Fruit fly (Drosophila melanogaster) whole organism, prepupa: ENCODE results near the gene aurA.

Experiments used
- Blimp-1 ChIP-seq: fragments of 200-800 bp; sonication (Bioruptor generic); optimal IDR thresholded peaks from 3 replicates; lab custom pipeline; 2017; ENCODE audit warnings: missing biosample characterization, missing genetic modification characterization, mild to moderate bottlenecking, moderate library complexity, missing genetic modification reagents
- CG10631 ChIP-seq: fragments of 200-800 bp; sonication (Bioruptor generic); optimal IDR thresholded peaks from 2 replicates; lab custom pipeline; 2016; ENCODE audit warnings: missing biosample characterization, missing genetic modification characterization
- CG11294 ChIP-seq: fragments of 200-800 bp; sonication (Bioruptor generic); IDR thresholded peaks from 2 replicates; pipeline ENCODE4 v1.3.6; 2022; ENCODE audit warnings: missing biosample characterization, missing genetic modification characterization
- CG11762 ChIP-seq: fragments of 200-800 bp; sonication (Bioruptor generic); optimal IDR thresholded peaks from 3 replicates; lab custom pipeline; 2016; ENCODE audit warnings: missing biosample characterization, missing genetic modification characterization; ENCODE audit not compliant: insufficient read depth
- CG15336 ChIP-seq: fragments of 200-800 bp; sonication (Bioruptor generic); IDR thresholded peaks from 2 replicates; pipeline ENCODE4 v1.3.6; 2022; ENCODE audit warnings: missing biosample characterization, missing genetic modification characterization
- CG1621 ChIP-seq: fragments of 200-800 bp; sonication (Bioruptor generic); optimal IDR thresholded peaks from 3 replicates; lab custom pipeline; 2018; ENCODE audit warnings: missing biosample characterization, mild to moderate bottlenecking, missing genetic modification characterization
- CG16779 ChIP-seq: fragments of 200-800 bp; sonication (Bioruptor generic); optimal IDR thresholded peaks from 3 replicates; lab custom pipeline; 2017; ENCODE audit warnings: missing biosample characterization, mild to moderate bottlenecking, missing genetic modification characterization
- CG32006 ChIP-seq: fragments of 200-800 bp; sonication (Bioruptor generic); optimal IDR thresholded peaks from 3 replicates; lab custom pipeline; 2017; ENCODE audit warnings: missing biosample characterization, mild to moderate bottlenecking, missing genetic modification characterization
- CG34406 ChIP-seq: fragments of 200-800 bp; sonication (Bioruptor generic); optimal IDR thresholded peaks from 3 replicates; lab custom pipeline; 2016; ENCODE audit warnings: missing biosample characterization, missing genetic modification characterization
- CG3919 ChIP-seq: fragments of 200-800 bp; sonication (Bioruptor generic); optimal IDR thresholded peaks from 3 replicates; lab custom pipeline; 2016; ENCODE audit warnings: missing biosample characterization, missing genetic modification characterization
- CG6163 ChIP-seq: fragments of 200-800 bp; sonication (Bioruptor generic); IDR thresholded peaks from 3 replicates; pipeline ENCODE4 v1.3.6; 2022; ENCODE audit warnings: missing biosample characterization, missing genetic modification characterization
- CG6276 ChIP-seq: fragments of 200-800 bp; sonication (Bioruptor generic); optimal IDR thresholded peaks from 2 replicates; lab custom pipeline; 2017; ENCODE audit warnings: missing biosample characterization, mild to moderate bottlenecking, missing genetic modification characterization
- CG6792 ChIP-seq: fragments of 200-800 bp; sonication (Bioruptor generic); optimal IDR thresholded peaks from 3 replicates; lab custom pipeline; 2016; ENCODE audit warnings: missing biosample characterization, missing genetic modification characterization
- CG6808 ChIP-seq: fragments of 200-800 bp; sonication (Bioruptor generic); optimal IDR thresholded peaks from 3 replicates; lab custom pipeline; 2017; ENCODE audit warnings: missing biosample characterization, missing genetic modification characterization, mild to moderate bottlenecking, moderate library complexity, missing genetic modification reagents
- CG7368 ChIP-seq: fragments of 200-800 bp; sonication (Bioruptor generic); optimal IDR thresholded peaks from 3 replicates; lab custom pipeline; 2016; ENCODE audit warnings: missing biosample characterization, missing genetic modification characterization
- CG8119 ChIP-seq: fragments of 200-800 bp; sonication (Bioruptor generic); IDR thresholded peaks from 3 replicates; pipeline ENCODE4 v1.3.6; 2022; ENCODE audit warnings: missing biosample characterization, missing genetic modification characterization
- CG8319 ChIP-seq: fragments of 200-800 bp; sonication (Bioruptor generic); optimal IDR thresholded peaks from 3 replicates; lab custom pipeline; 2016; ENCODE audit warnings: missing biosample characterization, missing genetic modification characterization
- CG8632 ChIP-seq: fragments of 200-800 bp; sonication (Bioruptor generic); optimal IDR thresholded peaks from 3 replicates; lab custom pipeline; 2016; ENCODE audit warnings: missing biosample characterization, missing genetic modification characterization
- CG9139 ChIP-seq: fragments of 200-800 bp; sonication (Bioruptor generic); optimal IDR thresholded peaks from 3 replicates; lab custom pipeline; 2017; ENCODE audit warnings: missing biosample characterization, mild to moderate bottlenecking, missing genetic modification characterization
- Eip75B ChIP-seq: fragments of 200-800 bp; sonication (Bioruptor generic); optimal IDR thresholded peaks from 3 replicates; lab custom pipeline; 2016; ENCODE audit warnings: missing biosample characterization, missing genetic modification characterization
- Eip78C ChIP-seq: fragments of 200-800 bp; sonication (Bioruptor generic); peaks from one replicate; lab custom pipeline; 2016; ENCODE audit warnings: missing biosample characterization, missing genetic modification characterization
- Eip93F ChIP-seq: fragments of 200-800 bp; sonication (Bioruptor generic); optimal IDR thresholded peaks from 2 replicates; lab custom pipeline; 2016; ENCODE audit warnings: missing biosample characterization, mild to moderate bottlenecking, missing genetic modification characterization
- Ets21C ChIP-seq: fragments of 200-800 bp; sonication (Bioruptor generic); optimal IDR thresholded peaks from 3 replicates; lab custom pipeline; 2016; ENCODE audit warnings: missing biosample characterization, missing genetic modification characterization
- Gug ChIP-seq: fragments of 200-800 bp; sonication (Bioruptor generic); IDR thresholded peaks from 2 replicates; pipeline ENCODE4 v1.3.6; 2022; ENCODE audit warnings: missing biosample characterization, missing genetic modification characterization
- Hr38 ChIP-seq: sonication (Bioruptor generic); optimal IDR thresholded peaks from 2 replicates; lab custom pipeline; 2016; ENCODE audit warnings: missing biosample characterization, missing genetic modification characterization
- Hr39 ChIP-seq: fragments of 200-800 bp; sonication (Bioruptor generic); optimal IDR thresholded peaks from 2 replicates; lab custom pipeline; 2016; ENCODE audit warnings: missing biosample characterization, missing genetic modification characterization
- Hr4 ChIP-seq: fragments of 200-800 bp; sonication (Bioruptor generic); optimal IDR thresholded peaks from 3 replicates; lab custom pipeline; 2016; ENCODE audit warnings: missing biosample characterization, missing genetic modification characterization
- Lpt ChIP-seq: fragments of 200-800 bp; sonication (Bioruptor generic); optimal IDR thresholded peaks from 3 replicates; lab custom pipeline; 2016; ENCODE audit warnings: missing biosample characterization, missing genetic modification characterization
- OdsH ChIP-seq: fragments of 200-800 bp; sonication (Bioruptor generic); optimal IDR thresholded peaks from 3 replicates; lab custom pipeline; 2016; ENCODE audit warnings: missing biosample characterization, missing genetic modification characterization
- Smox ChIP-seq: fragments of 200-800 bp; sonication (Bioruptor generic); optimal IDR thresholded peaks from 3 replicates; lab custom pipeline; 2016; ENCODE audit warnings: missing biosample characterization, missing genetic modification characterization
- Sox14 ChIP-seq: fragments of 200-800 bp; sonication (Bioruptor generic); optimal IDR thresholded peaks from 3 replicates; lab custom pipeline; 2016; ENCODE audit warnings: missing biosample characterization, missing genetic modification characterization
- Sox15 ChIP-seq: fragments of 200-800 bp; sonication (Bioruptor generic); optimal IDR thresholded peaks from 3 replicates; lab custom pipeline; 2016; ENCODE audit warnings: missing biosample characterization, missing genetic modification characterization
- acj6 ChIP-seq: fragments of 200-800 bp; sonication (Bioruptor generic); optimal IDR thresholded peaks from 3 replicates; lab custom pipeline; 2016; ENCODE audit warnings: missing biosample characterization, missing genetic modification characterization
- cyc ChIP-seq: fragments of 200-800 bp; sonication (Bioruptor generic); optimal IDR thresholded peaks from 3 replicates; lab custom pipeline; 2016; ENCODE audit warnings: missing biosample characterization, missing genetic modification characterization
- dac ChIP-seq: fragments of 200-800 bp; sonication (Bioruptor generic); optimal IDR thresholded peaks from 2 replicates; lab custom pipeline; 2017; ENCODE audit warnings: missing biosample characterization, mild to moderate bottlenecking, missing genetic modification characterization
- dsx ChIP-seq: fragments of 200-800 bp; optimal IDR thresholded peaks from 3 replicates; lab custom pipeline; 2019; ENCODE audit warnings: missing biosample characterization, mild to moderate bottlenecking, missing genetic modification characterization, moderate library complexity; ENCODE audit not compliant: poor library complexity, severe bottlenecking
- eg ChIP-seq: fragments of 200-800 bp; sonication (Bioruptor generic); IDR thresholded peaks from 3 replicates; pipeline ENCODE4 v1.3.6; 2022; ENCODE audit warnings: missing biosample characterization, missing genetic modification characterization
- esn ChIP-seq: fragments of 200-800 bp; sonication (Bioruptor generic); optimal IDR thresholded peaks from 2 replicates; lab custom pipeline; 2016; ENCODE audit warnings: missing biosample characterization, mild to moderate bottlenecking, missing genetic modification characterization, moderate library complexity
- fd59A ChIP-seq: fragments of 200-800 bp; sonication (Bioruptor generic); optimal IDR thresholded peaks from 2 replicates; lab custom pipeline; 2017; ENCODE audit warnings: missing biosample characterization, mild to moderate bottlenecking, missing genetic modification characterization, missing genetic modification reagents
- fd85E ChIP-seq: fragments of 200-800 bp; sonication (Bioruptor generic); optimal IDR thresholded peaks from 3 replicates; lab custom pipeline; 2016; ENCODE audit warnings: missing biosample characterization, missing genetic modification characterization
- fkh ChIP-seq: fragments of 200-800 bp; sonication (Bioruptor generic); optimal IDR thresholded peaks from 3 replicates; lab custom pipeline; 2017; ENCODE audit warnings: missing biosample characterization, mild to moderate bottlenecking, missing genetic modification characterization, moderate library complexity
- lz ChIP-seq: fragments of 200-800 bp; sonication (Bioruptor generic); optimal IDR thresholded peaks from 3 replicates; lab custom pipeline; 2016; ENCODE audit warnings: missing biosample characterization, missing genetic modification characterization
- net ChIP-seq: fragments of 200-800 bp; sonication (Bioruptor generic); optimal IDR thresholded peaks from 3 replicates; lab custom pipeline; 2016; ENCODE audit warnings: missing biosample characterization, missing genetic modification characterization
- pdm3 ChIP-seq: fragments of 200-800 bp; sonication (Bioruptor generic); optimal IDR thresholded peaks from 3 replicates; lab custom pipeline; 2016; ENCODE audit warnings: missing biosample characterization, missing genetic modification characterization
- salr ChIP-seq, 2 experiments: fragments of 200-800 bp; sonication (Bioruptor generic); optimal IDR thresholded peaks; 3 replicates each; lab custom pipeline; 2016 to 2018; ENCODE audit warnings: missing biosample characterization in 2 of 2, missing genetic modification characterization in 2 of 2, mild to moderate bottlenecking in 1 of 2
- spab ChIP-seq: fragments of 200-800 bp; sonication (Bioruptor generic); optimal IDR thresholded peaks from 2 replicates; lab custom pipeline; 2017; ENCODE audit warnings: missing biosample characterization, mild to moderate bottlenecking, missing genetic modification characterization, missing genetic modification reagents
- ss ChIP-seq, 2 experiments: fragments of 200-800 bp; sonication (Bioruptor generic); optimal IDR thresholded peaks; 2 replicates in 1 of 2; 3 replicates in 1 of 2; lab custom pipeline; 2017 to 2018; ENCODE audit warnings: mild to moderate bottlenecking in 2 of 2, missing biosample characterization in 2 of 2, missing genetic modification characterization in 2 of 2, moderate library complexity in 1 of 2
- svp ChIP-seq: fragments of 200-800 bp; sonication (Bioruptor generic); peaks from one replicate; lab custom pipeline; 2016; ENCODE audit warnings: missing biosample characterization, missing genetic modification characterization
- topi ChIP-seq: fragments of 200-800 bp; sonication (Bioruptor generic); optimal IDR thresholded peaks from 3 replicates; lab custom pipeline; 2016; ENCODE audit warnings: missing biosample characterization, missing genetic modification characterization

The aurA gene

DNA sequence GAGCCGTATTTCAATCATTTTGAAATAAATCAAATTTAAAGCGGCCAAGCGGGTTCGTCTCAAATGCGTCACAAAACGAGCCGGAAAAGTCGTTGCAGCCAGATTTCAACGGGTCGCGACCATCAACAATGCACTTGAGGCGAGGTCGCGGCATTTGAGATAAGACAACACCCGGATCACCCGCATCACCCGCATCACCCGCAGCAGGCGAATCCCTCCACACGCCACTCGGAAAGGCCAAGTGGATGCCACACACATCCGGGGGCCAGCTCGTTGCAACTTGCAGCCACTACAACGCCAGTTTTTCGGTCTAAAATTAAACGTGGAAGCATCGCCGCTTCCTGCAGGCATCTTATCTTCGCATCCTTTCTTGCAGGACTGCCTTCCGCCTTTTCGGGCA lies 43.5 kb downstream of the aurA start:
- TF ChIP-seq OdsH (GFP tag; lab: Kevin White, UChicago) (no peak), CG34406 (GFP tag; lab: Kevin White, UChicago) (no peak), CG6163 (GFP tag; lab: Robert Waterston, UW) (0 out of 3 replicates have a peak, but pooled peaks have one; percentile 30), svp (GFP tag; lab: Kevin White, UChicago) (peak; percentile 64)

- TF ChIP-seq Hr38 (GFP tag; lab: Kevin White, UChicago) (no peak), fd85E (GFP tag; lab: Kevin White, UChicago) (no peak), esn (GFP tag; lab: Kevin White, UChicago) (peak; percentile 87), acj6 (GFP tag; lab: Kevin White, UChicago) (peak; percentile 83), CG6808 (GFP tag; lab: Kevin White, UChicago) (peak; percentile 37), CG9139 (GFP tag; lab: Kevin White, UChicago) (no peak), dsx (GFP tag; lab: Kevin White, UChicago) (no peak), CG8119 (no peak), CG6792 (GFP tag; lab: Kevin White, UChicago) (peak; percentile 67), pdm3 (GFP tag; lab: Kevin White, UChicago) (no peak), Eip78C (GFP tag; lab: Kevin White, UChicago) (no peak), Sox14 (GFP tag; lab: Kevin White, UChicago) (peak; percentile 75), fkh (GFP tag; lab: Kevin White, UChicago) (peak; percentile 55), CG6163 (GFP tag; lab: Robert Waterston, UW) (no peak; the same call in 2 of the 3 replicates), Sox15 (GFP tag; lab: Kevin White, UChicago) (peak; percentile 88), CG15336 (GFP tag; lab: Robert Waterston, UW) (no peak), CG32006 (GFP tag; lab: Kevin White, UChicago) (peak; percentile 79), CG3919 (no peak), Blimp-1 (peak; percentile 6), Smox (GFP tag; lab: Kevin White, UChicago) (peak; percentile 83), CG6276 (GFP tag; lab: Kevin White, UChicago) (no peak), topi (peak; percentile 80), CG11762 (GFP tag; lab: Kevin White, UChicago) (peak; percentile 59), dac (GFP tag; lab: Kevin White, UChicago) (peak; percentile 49), lz (GFP tag; lab: Kevin White, UChicago) (peak; percentile 88), spab (GFP tag; lab: Kevin White, UChicago) (peak; percentile 38), ss (GFP tag; optimal IDR thresholded peaks at IDR 0.05; lab: Kevin White, UChicago) (no peak), Hr4 (GFP tag; lab: Kevin White, UChicago) (peak; percentile 83), fd59A (GFP tag; lab: Kevin White, UChicago) (peak; percentile 27), Eip93F (GFP tag; lab: Kevin White, UChicago) (peak; percentile 12), Lpt (GFP tag; lab: Kevin White, UChicago) (peak; percentile 74), cyc (GFP tag; lab: Kevin White, UChicago) (peak; percentile 87), CG7368 (GFP tag; lab: Kevin White, UChicago) (peak; percentile 52), Ets21C (GFP tag; lab: Kevin White, UChicago) (peak; percentile 82), Gug (GFP tag; lab: Robert Waterston, UW) (peak; percentile 61), CG8319 (GFP tag; lab: Kevin White, UChicago) (peak; percentile 56), eg (GFP tag; lab: Robert Waterston, UW) (peak; percentile 73), svp (GFP tag; lab: Kevin White, UChicago) (peak; percentile 94), CG1621 (no peak), Hr39 (GFP tag; lab: Kevin White, UChicago) (peak; percentile 87), salr (GFP tag; optimal IDR thresholded peaks at IDR 0.05; lab: Kevin White, UChicago) (peak in 1 of 2 experiments; percentile 66), net (GFP tag; lab: Kevin White, UChicago) (peak; percentile 49), Eip75B (GFP tag; lab: Kevin White, UChicago) (no peak), CG16779 (tag; lab: Kevin White, UChicago) (no peak), CG11294 (peak; percentile 35; the same call in 1 of the 2 replicates), CG10631 (GFP tag; lab: Kevin White, UChicago) (peak; percentile 91), CG8632 (GFP tag; lab: Kevin White, UChicago) (peak; percentile 55)
These were observed 47.4 kb downstream of the aurA start, which contains the start of the genes KLHL18 and GCC185 for dm6 chr3R:12010202-12010824. KLHL18 (minus strand) TSS chr3R:12010434. GCC185 (plus strand) TSS chr3R:12010772.
